Worm (Caenorhabditis elegans): Measurements from ENCODE around the gene gid-7.

DNA sequence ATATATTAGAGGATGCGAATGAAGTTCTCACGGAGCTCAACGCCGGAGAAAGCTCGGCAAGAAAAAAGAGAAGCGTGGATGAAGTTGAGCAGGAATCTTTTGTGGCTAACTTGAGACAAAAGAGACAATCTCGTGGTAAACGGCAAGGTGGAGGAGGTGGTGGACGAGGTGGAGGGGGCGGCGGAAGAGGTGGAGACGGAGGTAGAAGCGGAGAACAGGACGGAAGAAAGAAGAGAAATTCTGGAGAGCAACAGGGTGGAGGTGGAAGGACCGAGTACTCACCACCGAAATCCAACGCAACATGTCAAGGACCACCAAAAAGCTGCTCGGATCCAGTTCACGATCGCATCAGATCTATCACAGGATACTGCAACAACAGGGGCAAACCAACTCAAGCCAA, 33.5 kb upstream of the gid-7 start:
- TF ChIP-seq klf-2 (GFP tag; conservative IDR thresholded peaks at IDR 0.05) (no peak), ref-1 (GFP tag; conservative IDR thresholded peaks at IDR 0.05) (no peak), med-1 (GFP tag; optimal IDR thresholded peaks at IDR 0.05; ENCODE audit: insufficient read depth) (no peak)

Measured in whole organism, midembryonic.